Fruit fly (Drosophila melanogaster) whole organism, embryonic: ENCODE results near the gene Lsd-1.

Source experiments
- Adf1 ChIP-seq: fragments of 200-800 bp; sonication (Bioruptor generic); IDR thresholded peaks from 2 replicates; pipeline ENCODE4 v1.3.6; 2022; ENCODE audit warnings: missing biosample characterization, missing genetic modification characterization
- Asciz ChIP-seq: fragments of 200-800 bp; sonication (Bioruptor generic); optimal IDR thresholded peaks from 2 replicates; lab custom pipeline; 2017; ENCODE audit warnings: missing biosample characterization, mild to moderate bottlenecking, missing genetic modification characterization, missing genetic modification reagents
- BEAF-32 ChIP-seq: fragments of 200-800 bp; sonication (Bioruptor generic); optimal IDR thresholded peaks from 3 replicates; lab custom pipeline; 2017; ENCODE audit warnings: missing biosample characterization, missing genetic modification characterization, mild to moderate bottlenecking, moderate library complexity, missing genetic modification reagents
- CG10565 ChIP-seq: fragments of 200-800 bp; sonication (Bioruptor generic); optimal IDR thresholded peaks from 3 replicates; lab custom pipeline; 2016; ENCODE audit warnings: missing biosample characterization, mild to moderate bottlenecking, missing genetic modification characterization
- CG11456 ChIP-seq: fragments of 200-800 bp; sonication (Bioruptor generic); IDR thresholded peaks from 3 replicates; pipeline ENCODE4 v1.3.6; 2022; ENCODE audit warnings: missing biosample characterization, missing genetic modification characterization
- CG13894 ChIP-seq: fragments of 200-800 bp; sonication (Bioruptor generic); optimal IDR thresholded peaks from 3 replicates; lab custom pipeline; 2018; ENCODE audit warnings: missing biosample characterization, mild to moderate bottlenecking, missing genetic modification characterization, moderate library complexity
- CG14014 ChIP-seq: fragments of 200-800 bp; sonication (Bioruptor generic); IDR thresholded peaks from 2 replicates; pipeline ENCODE4 v1.3.6; 2022; ENCODE audit warnings: missing biosample characterization, missing genetic modification characterization
- CG1603 ChIP-seq: fragments of 200-800 bp; sonication (Bioruptor generic); optimal IDR thresholded peaks from 2 replicates; lab custom pipeline; 2019; ENCODE audit warnings: missing biosample characterization, mild to moderate bottlenecking, missing genetic modification characterization, moderate library complexity
- CG18262 ChIP-seq: fragments of 200-800 bp; optimal IDR thresholded peaks from 3 replicates; lab custom pipeline; 2019; ENCODE audit warnings: missing biosample characterization, mild to moderate bottlenecking, missing genetic modification characterization, moderate library complexity
- CG2120 ChIP-seq: fragments of 200-800 bp; sonication (Bioruptor generic); optimal IDR thresholded peaks from 3 replicates; lab custom pipeline; 2016; ENCODE audit warnings: missing biosample characterization, missing genetic modification characterization
- CG2875 ChIP-seq: fragments of 200-800 bp; sonication (Bioruptor generic); optimal IDR thresholded peaks from 2 replicates; lab custom pipeline; 2017; ENCODE audit warnings: missing biosample characterization, mild to moderate bottlenecking, missing genetic modification characterization, missing genetic modification reagents
- CG31388 ChIP-seq: fragments of 200-800 bp; sonication (Bioruptor generic); optimal IDR thresholded peaks from 2 replicates; lab custom pipeline; 2016; ENCODE audit warnings: missing biosample characterization, missing genetic modification characterization
- CG33213 ChIP-seq: fragments of 200-800 bp; sonication (Bioruptor generic); optimal IDR thresholded peaks from 3 replicates; lab custom pipeline; 2016; ENCODE audit warnings: missing biosample characterization, missing genetic modification characterization
- CG3407 ChIP-seq: fragments of 200-800 bp; sonication (Bioruptor generic); optimal IDR thresholded peaks from 2 replicates; lab custom pipeline; 2018; ENCODE audit warnings: missing biosample characterization, mild to moderate bottlenecking, missing genetic modification characterization
- CG4424 ChIP-seq: fragments of 200-800 bp; sonication (Bioruptor generic); optimal IDR thresholded peaks from 3 replicates; lab custom pipeline; 2016; ENCODE audit warnings: missing biosample characterization, missing genetic modification characterization
- CG4820 ChIP-seq: fragments of 200-800 bp; sonication (Bioruptor generic); optimal IDR thresholded peaks from 3 replicates; lab custom pipeline; 2016; ENCODE audit warnings: missing biosample characterization, missing genetic modification characterization
- CG7271 ChIP-seq: fragments of 200-800 bp; sonication (Bioruptor generic); optimal IDR thresholded peaks from 2 replicates; lab custom pipeline; 2018; ENCODE audit warnings: missing biosample characterization, mild to moderate bottlenecking, missing genetic modification characterization, moderate library complexity
- CG7963 ChIP-seq: fragments of 200-800 bp; sonication (Bioruptor generic); IDR thresholded peaks from 3 replicates; pipeline ENCODE4 v1.3.6; 2022; ENCODE audit warnings: missing biosample characterization, missing genetic modification characterization; ENCODE audit not compliant: partially characterized antibody
- CG7987 ChIP-seq: fragments of 200-800 bp; sonication (Bioruptor generic); optimal IDR thresholded peaks from 2 replicates; lab custom pipeline; 2018; ENCODE audit warnings: missing biosample characterization, mild to moderate bottlenecking, missing genetic modification characterization, moderate library complexity
- CG9876 ChIP-seq: fragments of 200-800 bp; sonication (Bioruptor generic); optimal IDR thresholded peaks from 2 replicates; lab custom pipeline; 2016; ENCODE audit warnings: missing biosample characterization, missing genetic modification characterization
- CrebB ChIP-seq: fragments of 200-800 bp; sonication (Bioruptor generic); optimal IDR thresholded peaks from 3 replicates; lab custom pipeline; 2018; ENCODE audit warnings: missing biosample characterization, mild to moderate bottlenecking, missing genetic modification characterization
- Dad ChIP-seq: fragments of 200-800 bp; sonication (Bioruptor generic); optimal IDR thresholded peaks from 3 replicates; lab custom pipeline; 2016; ENCODE audit warnings: missing biosample characterization, missing genetic modification characterization
- GATAe ChIP-seq: fragments of 200-800 bp; sonication (Bioruptor generic); conservative IDR thresholded peaks from 2 replicates; pipeline ENCODE4 v1.3.6; 2022; ENCODE audit warnings: missing biosample characterization, missing genetic modification characterization
- Hsf ChIP-seq: fragments of 200-800 bp; sonication (Bioruptor generic); optimal IDR thresholded peaks from 3 replicates; lab custom pipeline; 2016; ENCODE audit warnings: missing biosample characterization, missing genetic modification characterization
- Lpt ChIP-seq: fragments of >200 bp; optimal IDR thresholded peaks from 2 replicates; lab custom pipeline; 2018; ENCODE audit warnings: missing biosample characterization, missing genetic modification characterization
- Mes4 ChIP-seq: fragments of 200-800 bp; sonication (Bioruptor generic); optimal IDR thresholded peaks from 2 replicates; lab custom pipeline; 2016; ENCODE audit warnings: missing biosample characterization, missing genetic modification characterization
- NFAT ChIP-seq: fragments of 200-800 bp; sonication (Bioruptor generic); IDR thresholded peaks from 2 replicates; pipeline ENCODE4 v1.3.6; 2022; ENCODE audit warnings: missing biosample characterization, missing genetic modification characterization
- NK7.1 ChIP-seq: fragments of 200-800 bp; sonication (Bioruptor generic); optimal IDR thresholded peaks from 3 replicates; lab custom pipeline; 2016; ENCODE audit warnings: missing biosample characterization, missing genetic modification characterization
- Poxn ChIP-seq: fragments of 200-800 bp; sonication (Bioruptor generic); IDR thresholded peaks from 2 replicates; pipeline ENCODE4 v1.3.6; 2022; ENCODE audit warnings: missing biosample characterization, missing genetic modification characterization
- Trl ChIP-seq, 3 experiments: fragments of >200 bp in 2 of 3; fragments of 200-800 bp in 1 of 3; sonication (Bioruptor generic) in 1 of 3; optimal IDR thresholded peaks; 2 replicates in 1 of 3; 3 replicates in 2 of 3; lab custom pipeline; 2016 to 2017; ENCODE audit warnings: missing biosample characterization in 1 of 3, missing genetic modification characterization in 1 of 3
- al ChIP-seq: fragments of 200-800 bp; sonication (Bioruptor generic); IDR thresholded peaks from 2 replicates; pipeline ENCODE4 v1.3.6; 2022; ENCODE audit warnings: missing biosample characterization, missing genetic modification characterization
- crp ChIP-seq, 2 experiments: fragments of 200-800 bp; sonication (Bioruptor generic); optimal IDR thresholded peaks; 2 replicates in 1 of 2; 3 replicates in 1 of 2; lab custom pipeline; 2017; ENCODE audit warnings: missing biosample characterization in 2 of 2, missing genetic modification characterization in 2 of 2, mild to moderate bottlenecking in 1 of 2, moderate library complexity in 1 of 2
- dan ChIP-seq: fragments of 200-800 bp; sonication (Bioruptor generic); IDR thresholded peaks from 2 replicates; pipeline ENCODE4 v1.3.6; 2022; ENCODE audit warnings: missing biosample characterization, missing genetic modification characterization
- dati ChIP-seq: fragments of 200-800 bp; sonication (Bioruptor generic); IDR thresholded peaks from 2 replicates; pipeline ENCODE4 v1.3.6; 2022; ENCODE audit warnings: missing biosample characterization, missing genetic modification characterization
- emc ChIP-seq: fragments of 200-800 bp; sonication (Bioruptor generic); optimal IDR thresholded peaks from 2 replicates; lab custom pipeline; 2016; ENCODE audit warnings: missing biosample characterization, missing genetic modification characterization
- grau ChIP-seq: fragments of 200-800 bp; optimal IDR thresholded peaks from 3 replicates; lab custom pipeline; 2019; ENCODE audit warnings: missing biosample characterization, mild to moderate bottlenecking, missing genetic modification characterization, moderate library complexity
- her ChIP-seq: fragments of 200-800 bp; sonication (Bioruptor generic); optimal IDR thresholded peaks from 2 replicates; lab custom pipeline; 2016; ENCODE audit warnings: missing biosample characterization, missing genetic modification characterization
- jumu ChIP-seq: fragments of 200-800 bp; sonication (Bioruptor generic); optimal IDR thresholded peaks from 3 replicates; lab custom pipeline; 2016; ENCODE audit warnings: missing biosample characterization, missing genetic modification characterization
- mld ChIP-seq: fragments of 200-800 bp; sonication (Bioruptor generic); IDR thresholded peaks from 3 replicates; pipeline ENCODE4 v1.3.6; 2022; ENCODE audit warnings: missing biosample characterization, missing genetic modification characterization; ENCODE audit not compliant: partially characterized antibody
- nerfin-2 ChIP-seq: fragments of 200-800 bp; sonication (Bioruptor generic); IDR thresholded peaks from 2 replicates; pipeline ENCODE4 v1.3.6; 2022; ENCODE audit warnings: missing biosample characterization, missing genetic modification characterization; ENCODE audit not compliant: partially characterized antibody
- pnt ChIP-seq: fragments of 200-800 bp; sonication (Bioruptor generic); optimal IDR thresholded peaks from 3 replicates; lab custom pipeline; 2016; ENCODE audit warnings: missing biosample characterization, missing genetic modification characterization
- sug ChIP-seq: fragments of 200-800 bp; optimal IDR thresholded peaks from 2 replicates; lab custom pipeline; 2019; ENCODE audit warnings: missing biosample characterization, mild to moderate bottlenecking, missing genetic modification characterization, moderate library complexity
- tap ChIP-seq: fragments of 200-800 bp; optimal IDR thresholded peaks from 3 replicates; lab custom pipeline; 2019; ENCODE audit warnings: missing biosample characterization, mild to moderate bottlenecking, missing genetic modification characterization, moderate library complexity
- tll ChIP-seq, 2 experiments: fragments of 200-800 bp in 1 of 2; fragments of >200 bp in 1 of 2; sonication (Bioruptor generic) in 1 of 2; optimal IDR thresholded peaks; 2 replicates each; lab custom pipeline; 2017 to 2019; ENCODE audit warnings: missing biosample characterization in 2 of 2, missing genetic modification characterization in 2 of 2, mild to moderate bottlenecking in 1 of 2, moderate library complexity in 1 of 2
- zen ChIP-seq: fragments of 200-800 bp; sonication (Bioruptor generic); optimal IDR thresholded peaks from 3 replicates; lab custom pipeline; 2018; ENCODE audit warnings: missing biosample characterization, mild to moderate bottlenecking, missing genetic modification characterization, moderate library complexity
- zfh1 ChIP-seq: fragments of 200-800 bp; sonication (Bioruptor generic); IDR thresholded peaks from 3 replicates; pipeline ENCODE4 v1.3.6; 2022; ENCODE audit warnings: missing biosample characterization, missing genetic modification characterization

Lsd-1 gene

DNA sequence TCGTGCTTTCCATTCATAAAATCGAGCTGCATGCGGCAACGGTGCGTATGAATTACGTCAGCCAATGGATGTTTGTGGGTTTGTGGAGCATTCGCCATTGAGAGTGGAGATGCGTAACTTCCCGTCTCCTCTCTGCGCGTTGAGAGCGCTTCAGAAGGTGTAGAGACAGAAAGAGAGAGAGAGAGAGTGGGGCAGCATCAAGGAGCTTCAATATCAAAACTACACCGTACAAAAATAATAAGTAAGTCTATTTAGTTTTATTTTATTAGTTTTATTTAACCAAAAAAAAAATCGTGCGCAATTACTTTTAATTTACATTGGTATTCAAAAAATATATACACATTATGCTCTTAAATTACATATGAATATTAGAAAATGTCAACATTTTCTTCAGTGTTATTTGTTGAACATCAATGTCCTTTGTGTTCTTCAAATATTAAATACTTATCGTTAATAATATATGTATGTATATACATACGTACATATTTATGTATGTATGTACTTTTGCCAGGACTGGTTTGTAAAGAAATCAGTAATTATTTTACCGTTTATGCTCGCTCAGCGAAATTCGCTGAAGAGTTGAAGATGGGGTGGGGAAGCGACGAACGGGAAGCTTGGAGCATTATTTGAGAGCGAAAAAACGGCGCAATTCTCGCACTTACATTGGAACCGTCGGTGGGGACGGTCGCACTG, 40.8 kb upstream of the Lsd-1 start, which contains the start of gene CG10365 (continued):
- no peak for TF ChIP-seq CG7987 (GFP tag; lab: Kevin White, UChicago)
- peak; percentile 54 for TF ChIP-seq CG3407 (GFP tag; lab: Kevin White, UChicago)
- peak; percentile 87 for TF ChIP-seq Asciz (GFP tag; lab: Kevin White, UChicago)
- peak; percentile 78 for TF ChIP-seq CG18262 (tag; lab: Kevin White, UChicago)
- TF ChIP-seq pnt, result no peak
- no peak for TF ChIP-seq jumu (GFP tag; lab: Kevin White, UChicago)
- TF ChIP-seq tll (GFP tag; optimal IDR thresholded peaks at IDR 0.05; lab: Kevin White, UChicago), result no peak
- peak; percentile 68 for TF ChIP-seq al
- peak; percentile 33 for TF ChIP-seq CG2875 (GFP tag; lab: Kevin White, UChicago)
- peak; percentile 50; the same call in 1 of the 2 replicates for TF ChIP-seq NFAT (GFP tag; lab: Robert Waterston, UW)
- TF ChIP-seq CG14014 (GFP tag; lab: Robert Waterston, UW), result peak; percentile 92
- no peak for TF ChIP-seq CG33213 (GFP tag; lab: Kevin White, UChicago)

DNA sequence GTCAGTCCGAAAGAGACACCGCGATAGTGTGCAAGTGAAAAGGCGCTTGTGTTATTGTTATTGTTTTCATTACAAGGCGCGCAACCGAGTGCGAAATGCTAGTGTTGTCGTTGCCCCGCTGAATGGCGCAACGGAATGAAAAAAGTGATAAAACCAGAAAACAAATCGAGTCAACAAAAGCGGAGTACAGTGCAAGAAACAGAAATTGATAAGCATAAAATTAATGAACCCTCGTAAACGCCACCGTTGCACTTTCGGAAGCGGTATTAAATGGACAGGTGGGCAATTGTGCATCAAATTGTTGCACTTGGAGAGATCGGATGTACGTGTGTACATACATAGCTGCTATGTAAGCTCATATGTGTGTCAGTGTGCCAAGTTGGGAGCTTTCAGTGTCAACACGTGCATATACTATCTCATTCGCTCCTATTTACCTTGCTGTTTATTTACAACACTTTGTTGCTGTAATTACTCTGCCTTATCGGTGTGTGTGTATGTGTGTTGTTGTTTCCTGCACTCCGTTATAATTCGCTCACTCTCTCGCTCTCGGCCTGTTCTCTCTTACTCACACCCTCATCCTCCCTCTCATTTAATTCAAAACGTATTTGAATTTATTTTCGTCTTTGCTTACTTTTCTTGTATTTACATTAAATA, 40.1 kb upstream of the Lsd-1 start:
- no peak for TF ChIP-seq nerfin-2 (GFP tag; lab: Robert Waterston, UW)
- peak; percentile 27 for TF ChIP-seq her (GFP tag; lab: Kevin White, UChicago)
- no peak for TF ChIP-seq GATAe (GFP tag; lab: Robert Waterston, UW)
- no peak for TF ChIP-seq Hsf
- TF ChIP-seq al, result no peak
- peak; percentile 42 for TF ChIP-seq CG1603 (tag; lab: Kevin White, UChicago)
- no peak for TF ChIP-seq grau
- no peak for TF ChIP-seq BEAF-32 (GFP tag; lab: Kevin White, UChicago)
- 0 out of 3 replicates have a peak, but pooled peaks have one; percentile 59 for TF ChIP-seq CG11456 (GFP tag; lab: Robert Waterston, UW)
- peak; percentile 68 to 89 for TF ChIP-seq Trl (optimal IDR thresholded peaks at IDR 0.05; lab: Kevin White, UChicago)
- TF ChIP-seq Trl (GFP tag; optimal IDR thresholded peaks at IDR 0.05; lab: Kevin White, UChicago), result peak; percentile 83
- TF ChIP-seq CG7271 (tag; lab: Kevin White, UChicago), result no peak
- no peak for TF ChIP-seq Adf1 (GFP tag; lab: Robert Waterston, UW)
- TF ChIP-seq dan (GFP tag; lab: Robert Waterston, UW), result no peak
- TF ChIP-seq Dad (GFP tag; lab: Kevin White, UChicago), result no peak
- TF ChIP-seq emc (GFP tag; lab: Kevin White, UChicago), result no peak
- TF ChIP-seq CG2120 (GFP tag; lab: Kevin White, UChicago), result no peak
- peak; percentile 47 for TF ChIP-seq Mes4 (GFP tag; lab: Kevin White, UChicago)
- TF ChIP-seq CG10565 (GFP tag; lab: Kevin White, UChicago), result no peak
- no peak for TF ChIP-seq Poxn
- TF ChIP-seq dati, result 0 out of 2 replicates have a peak, but pooled peaks have one; percentile 19
- no peak for TF ChIP-seq NK7.1 (GFP tag; lab: Kevin White, UChicago)
- no peak for TF ChIP-seq Lpt (GFP tag; lab: Kevin White, UChicago)
- peak; percentile 25 for TF ChIP-seq CG9876 (GFP tag; lab: Kevin White, UChicago)
- no peak for TF ChIP-seq CG13894
- peak; percentile 77 for TF ChIP-seq zfh1 (GFP tag; lab: Robert Waterston, UW)
- TF ChIP-seq zen, result no peak
- peak; percentile 70 for TF ChIP-seq CG4424 (GFP tag; lab: Kevin White, UChicago)
- no peak for TF ChIP-seq CG7963 (GFP tag; lab: Robert Waterston, UW)
- TF ChIP-seq crp (GFP tag; optimal IDR thresholded peaks at IDR 0.05; lab: Kevin White, UChicago), result no peak
- peak; percentile 76 for TF ChIP-seq tap (tag; lab: Kevin White, UChicago)
- TF ChIP-seq mld (GFP tag; lab: Robert Waterston, UW), result no peak
- peak; percentile 17 for TF ChIP-seq sug (tag; lab: Kevin White, UChicago)
- TF ChIP-seq CG4820, result no peak
- TF ChIP-seq CG31388, result no peak
- TF ChIP-seq CrebB (tag; lab: Kevin White, UChicago), result peak; percentile 48
